Worm (Caenorhabditis elegans) whole organism, early embryonic: Measurements from ENCODE around the gene R08D7.4.

Experiments
- B0310.2 ChIP-seq: sonication (generic microtip); optimal IDR thresholded peaks from 2 replicates; lab custom pipeline; 2016; ENCODE audit warnings: mild to moderate bottlenecking, missing genetic modification characterization, missing compliant biosample characterization
- ama-1 ChIP-seq: fragments of 150-350 bp; optimal IDR thresholded peaks from 2 replicates; lab custom pipeline; 2014
- ceh-13 ChIP-seq: fragments of 200-800 bp; sonication (Bioruptor generic); optimal IDR thresholded peaks from 2 replicates; lab custom pipeline; 2018; ENCODE audit warnings: mild to moderate bottlenecking, missing genetic modification characterization, missing compliant biosample characterization
- ceh-36 ChIP-seq: sonication (generic microtip); optimal IDR thresholded peaks from 2 replicates; lab custom pipeline; 2016; ENCODE audit warnings: missing genetic modification characterization, inconsistent platforms, missing compliant biosample characterization
- flt-1 ChIP-seq: fragments of 200-800 bp; sonication (Bioruptor generic); IDR thresholded peaks from 2 replicates; pipeline ENCODE4 v1.3.6; 2022; ENCODE audit warnings: missing genetic modification characterization, missing compliant biosample characterization
- hmbx-1 ChIP-seq: sonication (generic microtip); optimal IDR thresholded peaks from 2 replicates; lab custom pipeline; 2016; ENCODE audit warnings: mild to moderate bottlenecking, missing genetic modification characterization, missing compliant biosample characterization
- pes-1 ChIP-seq: fragments of 200-800 bp; sonication (Bioruptor generic); IDR thresholded peaks from 2 replicates; pipeline ENCODE4 v1.3.6; 2022; ENCODE audit warnings: missing genetic modification reagents, missing genetic modification characterization, missing compliant biosample characterization
- sea-1 ChIP-seq: fragments of 200-800 bp; sonication (Bioruptor generic); conservative IDR thresholded peaks from 2 replicates; pipeline ENCODE4 v1.3.6; 2022; ENCODE audit warnings: missing genetic modification characterization, missing compliant biosample characterization
- tbx-11 ChIP-seq: fragments of 200-800 bp; sonication (Bioruptor generic); IDR thresholded peaks from 2 replicates; pipeline ENCODE4 v1.3.6; 2022; ENCODE audit warnings: missing genetic modification characterization, missing compliant biosample characterization

DNA sequence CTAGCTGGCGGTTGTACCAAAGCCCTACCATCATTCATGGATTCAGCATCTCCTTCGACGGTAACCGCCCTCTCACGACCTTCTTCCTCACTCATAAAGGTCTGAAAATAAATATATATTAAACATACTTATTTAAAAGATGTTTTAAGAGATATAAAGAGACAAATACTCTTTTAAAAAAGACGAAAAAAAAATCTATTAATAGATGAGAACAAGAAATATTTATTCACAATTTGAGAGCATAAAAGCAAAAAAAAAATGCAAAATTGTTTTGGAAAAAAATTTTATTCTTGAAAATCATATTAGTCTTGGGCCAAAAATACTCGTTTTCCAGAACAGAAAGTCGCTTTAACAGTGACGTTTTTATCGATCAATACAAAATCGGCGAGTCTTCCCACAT, 25.0 kb downstream of the R08D7.4 start, which contains the start of gene skat-1:
- TF ChIP-seq tbx-11 (GFP tag; lab: Robert Waterston, UW) (no peak), B0310.2 (no peak), sea-1 (GFP tag; lab: Robert Waterston, UW) (no peak), ama-1 (no peak), ceh-13 (GFP tag; lab: Kevin White, UChicago) (no peak), pes-1 (no peak), flt-1 (GFP tag; lab: Robert Waterston, UW) (no peak), hmbx-1 (tag; lab: Kevin White, UChicago) (no peak), ceh-36 (no peak)
